Fruit fly (Drosophila melanogaster) S2 (cell line): ENCODE results near the gene Cph.
A peak's percentile ranks its signal among the peaks of the same experiment; 100 is the strongest.

Experiments used
- CG8478 ChIP-seq: fragments of >200 bp; optimal IDR thresholded peaks from 2 replicates; lab custom pipeline; 2018
- CTCF ChIP-seq, 2 experiments: fragments of >200 bp; optimal IDR thresholded peaks; 2 replicates each; lab custom pipeline; 2018

Cph gene

dm6 chrX:7105533-7105932 lies 32.0 kb upstream of the Cph start:
- TF ChIP-seq CG8478 (lab: Kevin White, UChicago) (no peak), CTCF (optimal IDR thresholded peaks at IDR 0.05; lab: Kevin White, UChicago) (no peak)

- peak; percentile 90 to 93 for TF ChIP-seq CTCF (optimal IDR thresholded peaks at IDR 0.05; lab: Kevin White, UChicago)
- TF ChIP-seq CG8478 (lab: Kevin White, UChicago), result no peak
Observed at dm6 chrX:7109793-7110606, 27.5 kb upstream of the Cph start, which contains the start of gene fz4. fz4 (minus strand) TSS chrX:7110321.

dm6 chrX:7110890-7111289 lies 26.6 kb upstream of the Cph start:
- no peak for TF ChIP-seq CTCF (optimal IDR thresholded peaks at IDR 0.05; lab: Kevin White, UChicago)
- TF ChIP-seq CG8478 (lab: Kevin White, UChicago), result no peak

DNA sequence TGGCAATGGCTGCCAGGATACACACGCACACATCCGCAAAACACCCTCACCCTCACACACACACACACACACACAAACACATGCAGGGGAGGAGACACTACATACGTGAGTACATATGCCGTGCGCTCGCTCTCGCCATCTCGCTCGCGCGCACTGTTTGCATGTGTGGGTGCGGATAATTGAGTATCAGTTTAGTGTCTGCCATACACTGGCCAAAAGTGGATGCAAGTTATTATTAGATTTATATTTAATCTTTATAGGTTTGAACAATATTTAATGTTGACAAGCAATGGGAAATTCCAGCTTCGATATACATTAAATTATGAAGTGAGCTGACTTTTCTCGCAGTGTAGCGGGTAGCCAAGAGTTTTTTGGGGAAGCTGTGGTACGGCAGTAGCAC lies 19.8 kb upstream of the Cph start:
- no peak for TF ChIP-seq CG8478 (lab: Kevin White, UChicago)
- TF ChIP-seq CTCF (optimal IDR thresholded peaks at IDR 0.05; lab: Kevin White, UChicago), result no peak

DNA sequence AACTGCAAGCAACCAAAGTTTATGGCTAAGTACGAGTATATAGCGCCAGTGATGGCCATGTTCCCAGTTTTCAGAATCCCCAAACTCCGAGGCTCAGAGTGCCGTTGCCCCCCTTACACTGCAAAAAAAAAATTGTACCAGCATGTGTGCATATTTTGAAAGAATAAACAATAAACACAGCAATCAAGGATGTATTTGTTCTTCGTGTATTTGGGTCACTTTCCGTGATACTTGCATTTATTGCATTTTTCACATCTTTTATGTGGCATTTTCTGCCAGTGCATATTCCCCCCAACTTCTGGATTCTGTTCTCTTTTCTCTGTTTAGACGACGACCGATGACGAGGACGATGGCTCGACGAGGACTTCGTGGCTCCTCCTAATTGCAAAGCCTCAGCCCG lies 17.4 kb upstream of the Cph start:
- TF ChIP-seq CTCF (optimal IDR thresholded peaks at IDR 0.05; lab: Kevin White, UChicago) (no peak), CG8478 (lab: Kevin White, UChicago) (no peak)

DNA sequence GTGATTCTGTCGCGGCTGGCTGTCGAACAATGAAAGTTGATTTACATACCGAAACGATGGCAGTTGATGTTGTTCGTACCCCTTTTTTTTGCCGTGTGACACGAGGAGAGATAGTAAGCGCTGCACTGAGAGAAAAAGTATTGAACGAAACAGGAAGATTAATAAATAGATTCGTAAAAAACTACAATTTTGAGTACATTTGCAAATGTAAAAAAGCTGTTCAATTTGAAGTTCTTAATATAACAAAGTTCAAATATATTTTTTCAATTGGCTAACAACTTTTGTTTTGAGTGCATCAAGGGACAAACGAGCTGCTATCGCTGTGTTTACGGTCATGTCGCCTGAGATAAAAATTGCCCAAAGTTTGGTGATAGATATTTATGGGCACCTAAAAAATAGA lies 15.5 kb upstream of the Cph start:
- TF ChIP-seq CG8478 (lab: Kevin White, UChicago), result no peak
- no peak for TF ChIP-seq CTCF (optimal IDR thresholded peaks at IDR 0.05; lab: Kevin White, UChicago)

DNA sequence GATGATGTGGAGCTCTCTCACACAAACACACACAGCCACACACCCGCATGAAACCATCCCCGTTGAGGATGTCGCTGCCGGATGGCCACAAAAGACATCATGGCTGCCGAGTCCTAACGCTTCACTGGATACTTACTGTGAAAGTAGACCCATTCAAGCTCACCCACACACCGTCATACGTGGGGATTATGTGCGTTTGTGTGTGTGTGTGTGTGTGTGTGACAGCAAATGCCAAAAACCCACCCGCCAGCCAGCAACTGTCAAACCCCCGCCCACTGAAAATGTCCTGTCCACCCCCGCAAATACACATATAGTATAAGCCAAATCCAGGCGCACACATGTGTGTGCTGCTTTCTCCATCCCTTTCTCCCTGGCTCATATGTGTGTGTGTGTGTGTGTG lies 13.0 kb upstream of the Cph start:
- TF ChIP-seq CTCF (optimal IDR thresholded peaks at IDR 0.05; lab: Kevin White, UChicago), result no peak
- TF ChIP-seq CG8478 (lab: Kevin White, UChicago), result no peak

DNA sequence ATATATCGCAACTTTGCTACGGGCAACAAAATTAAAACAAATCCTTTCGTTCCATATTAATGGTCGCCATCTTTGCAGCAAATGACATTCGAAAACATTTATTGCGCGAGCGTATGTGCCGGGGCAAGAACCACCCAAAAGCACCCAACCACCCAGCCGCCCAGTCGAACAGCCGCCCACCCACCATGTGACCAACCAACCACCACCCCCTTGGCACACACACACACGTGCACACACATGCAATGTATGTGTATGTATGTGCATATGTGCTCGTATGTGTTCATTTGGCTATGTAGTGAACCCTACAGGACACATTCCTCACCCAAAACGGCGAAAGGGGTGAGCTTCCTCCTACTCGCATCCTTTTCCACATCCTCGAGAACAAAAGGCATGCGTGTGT lies 2.4 kb downstream of the Cph start:
- TF ChIP-seq CG8478 (lab: Kevin White, UChicago) (no peak), CTCF (optimal IDR thresholded peaks at IDR 0.05; lab: Kevin White, UChicago) (no peak)

dm6 chrX:7141753-7142152 lies 4.2 kb downstream of the Cph start:
- TF ChIP-seq CTCF (optimal IDR thresholded peaks at IDR 0.05; lab: Kevin White, UChicago) (no peak), CG8478 (lab: Kevin White, UChicago) (no peak)

dm6 chrX:7151290-7152038 lies 13.9 kb downstream of the Cph start:
- TF ChIP-seq CG8478 (lab: Kevin White, UChicago), result no peak
- no peak for TF ChIP-seq CTCF (optimal IDR thresholded peaks at IDR 0.05; lab: Kevin White, UChicago)

DNA sequence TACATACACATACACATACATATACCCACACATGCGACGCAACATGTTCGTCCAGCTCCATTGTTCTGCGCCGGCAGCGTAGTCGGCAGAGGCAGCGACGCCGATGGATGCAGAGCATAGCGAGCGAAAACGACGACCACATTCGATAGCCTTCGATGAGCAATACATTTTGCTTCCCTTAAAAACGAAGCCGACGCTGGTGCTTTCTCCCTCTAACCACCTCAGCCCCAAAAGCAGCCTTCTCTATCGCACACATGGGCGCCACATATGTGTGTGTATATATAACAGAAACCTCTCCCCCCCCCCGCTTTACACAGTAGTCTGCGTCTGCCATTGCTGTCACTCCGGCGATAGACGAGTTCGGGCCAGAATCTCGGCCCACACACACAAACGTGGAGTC lies 15.3 kb downstream of the Cph start:
- TF ChIP-seq CTCF (optimal IDR thresholded peaks at IDR 0.05; lab: Kevin White, UChicago), result no peak
- TF ChIP-seq CG8478 (lab: Kevin White, UChicago), result no peak

dm6 chrX:7159236-7159838 lies 21.8 kb downstream of the Cph start:
- TF ChIP-seq CTCF (optimal IDR thresholded peaks at IDR 0.05; lab: Kevin White, UChicago), result no peak
- TF ChIP-seq CG8478 (lab: Kevin White, UChicago), result no peak

DNA sequence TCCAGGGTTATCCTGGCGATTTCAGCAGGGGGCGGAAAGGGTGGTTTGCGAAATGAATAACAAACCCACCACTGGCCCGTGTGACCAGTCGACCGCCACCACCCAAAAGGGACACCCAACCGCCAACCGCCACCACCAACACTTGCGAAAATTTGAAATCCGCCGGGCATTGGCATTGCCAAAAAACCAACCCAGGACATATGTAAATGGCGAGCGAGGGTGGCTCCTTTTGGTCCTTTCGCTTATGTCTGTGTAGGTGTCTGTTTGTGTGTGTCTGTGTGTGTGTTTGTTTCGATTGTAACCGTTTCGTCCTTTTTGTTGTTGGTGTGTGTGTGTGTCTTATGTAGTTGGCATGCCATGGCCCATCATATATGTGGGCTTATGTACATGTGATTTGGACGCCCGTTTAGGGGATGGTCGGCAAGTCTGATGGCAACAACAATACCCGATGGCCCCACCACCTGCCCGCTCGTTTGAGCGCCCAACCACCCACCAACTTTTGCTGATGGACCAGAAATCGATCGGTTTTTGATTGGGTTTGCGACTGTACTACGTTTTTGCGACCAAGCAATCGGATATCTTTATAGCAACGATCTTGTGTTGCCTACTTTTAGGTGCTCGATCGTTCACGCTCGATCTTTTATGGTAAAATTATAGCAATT lies 24.4 kb downstream of the Cph start:
- TF ChIP-seq CTCF (optimal IDR thresholded peaks at IDR 0.05; lab: Kevin White, UChicago), result peak in 1 of 2 experiments; percentile 70
- TF ChIP-seq CG8478 (lab: Kevin White, UChicago), result no peak

DNA sequence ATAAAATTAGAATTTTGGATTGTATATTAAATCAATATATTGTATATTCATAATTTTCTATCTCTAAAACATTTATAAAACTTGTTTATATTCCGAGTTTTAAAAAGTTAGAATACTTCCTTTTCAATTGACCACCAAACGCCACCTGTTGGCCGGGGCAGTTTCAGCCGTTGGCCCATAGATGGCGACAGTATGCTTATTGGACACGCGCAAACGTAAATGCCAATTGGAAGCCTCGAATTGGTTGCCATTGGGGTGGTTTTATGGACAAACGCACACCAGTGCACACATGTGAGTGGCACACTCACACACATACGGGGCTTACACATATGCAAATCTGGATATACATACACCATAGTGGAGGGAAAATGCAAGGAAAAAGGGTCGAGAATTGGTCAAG lies 25.0 kb downstream of the Cph start:
- TF ChIP-seq CTCF (optimal IDR thresholded peaks at IDR 0.05; lab: Kevin White, UChicago) (peak; percentile 96), CG8478 (lab: Kevin White, UChicago) (no peak)
